Worm (Caenorhabditis elegans): ENCODE results near the gene F37C4.8.

- TF ChIP-seq tlp-1 (tag; optimal IDR thresholded peaks at IDR 0.05) = no peak
- no peak for TF ChIP-seq pag-3 (tag; optimal IDR thresholded peaks at IDR 0.05; ENCODE audit: borderline replicate concordance, insufficient read depth)
- no peak for TF ChIP-seq ceh-82 (tag; optimal IDR thresholded peaks at IDR 0.05)
- TF ChIP-seq mdl-1 (tag; optimal IDR thresholded peaks at IDR 0.05) = no peak
- no peak for TF ChIP-seq alr-1 (tag; optimal IDR thresholded peaks at IDR 0.05; ENCODE audit: borderline replicate concordance)
- no peak for TF ChIP-seq nhr-237 (tag; optimal IDR thresholded peaks at IDR 0.05)
Measured at ce11 chrIV:3881119-3881518, at the start of gene F37C4.8, which contains the start of gene oac-23.

All from whole organism, L1 larva.